Worm (Caenorhabditis elegans): ENCODE measurements around the gene cey-4.

Gene cey-4

ce11 chrIII:10844873-10845272 lies 23.6 kb downstream of the cey-4 start, which contains the start of gene pde-12:
Gene pde-12, minus strand, starts transcription at chrIII:10845020.
- TF ChIP-seq F13C5.2 (tag; optimal IDR thresholded peaks at IDR 0.05) (peak; percentile 17), flt-1 (GFP tag; IDR thresholded peaks at IDR 0.05) (0 out of 2 replicates have a peak, but pooled peaks have one; percentile 17), tra-4 (tag; optimal IDR thresholded peaks at IDR 0.05) (no peak)

ce11 chrIII:10832636-10833035 lies 35.9 kb downstream of the cey-4 start, which contains the start of gene sbsp-1:
Gene sbsp-1, plus strand, starts transcription at chrIII:10832936.
- TF ChIP-seq hnd-1 (tag; optimal IDR thresholded peaks at IDR 0.05): no peak
- no peak for TF ChIP-seq ceh-36 (tag; optimal IDR thresholded peaks at IDR 0.05)
- no peak for TF ChIP-seq tbx-37 (GFP tag; conservative IDR thresholded peaks at IDR 0.05)
- no peak for TF ChIP-seq F13C5.2 (tag; optimal IDR thresholded peaks at IDR 0.05)
- TF ChIP-seq tbx-11 (GFP tag; IDR thresholded peaks at IDR 0.05): no peak
- TF ChIP-seq flt-1 (GFP tag; IDR thresholded peaks at IDR 0.05): no peak
- no peak for TF ChIP-seq ets-7 (tag; optimal IDR thresholded peaks at IDR 0.05)
- no peak for TF ChIP-seq hmg-4 (GFP tag; optimal IDR thresholded peaks at IDR 0.05)
- no peak for TF ChIP-seq hmbx-1 (tag; optimal IDR thresholded peaks at IDR 0.05)
- TF ChIP-seq ama-1 (optimal IDR thresholded peaks at IDR 0.05): no peak
- no peak for TF ChIP-seq B0310.2 (tag; optimal IDR thresholded peaks at IDR 0.05)
- no peak for TF ChIP-seq sea-1 (GFP tag; conservative IDR thresholded peaks at IDR 0.05)
- no peak for TF ChIP-seq tra-4 (tag; optimal IDR thresholded peaks at IDR 0.05)
- no peak for TF ChIP-seq scrt-1 (GFP tag; IDR thresholded peaks at IDR 0.05)
- no peak for TF ChIP-seq ceh-13 (GFP tag; optimal IDR thresholded peaks at IDR 0.05)
- TF ChIP-seq aly-1 (tag; optimal IDR thresholded peaks at IDR 0.05): no peak

- TF ChIP-seq tbx-11 (GFP tag; IDR thresholded peaks at IDR 0.05): no peak
- TF ChIP-seq ceh-36 (tag; optimal IDR thresholded peaks at IDR 0.05): no peak
- no peak for TF ChIP-seq aly-1 (tag; optimal IDR thresholded peaks at IDR 0.05)
- TF ChIP-seq pes-1 (GFP tag; IDR thresholded peaks at IDR 0.05): no peak
- no peak for TF ChIP-seq B0310.2 (tag; optimal IDR thresholded peaks at IDR 0.05)
- TF ChIP-seq ama-1 (optimal IDR thresholded peaks at IDR 0.05): no peak
Observed at ce11 chrIII:10831483-10831882, 37.0 kb downstream of the cey-4 start.

ce11 chrIII:10825088-10825487 lies 43.4 kb downstream of the cey-4 start:
- TF ChIP-seq tbx-37 (GFP tag; conservative IDR thresholded peaks at IDR 0.05) (no peak), hmg-4 (GFP tag; optimal IDR thresholded peaks at IDR 0.05) (no peak), hmbx-1 (tag; optimal IDR thresholded peaks at IDR 0.05) (no peak), F13C5.2 (tag; optimal IDR thresholded peaks at IDR 0.05) (no peak), pes-1 (GFP tag; IDR thresholded peaks at IDR 0.05) (no peak), tra-4 (tag; optimal IDR thresholded peaks at IDR 0.05) (no peak), scrt-1 (GFP tag; IDR thresholded peaks at IDR 0.05) (no peak), ceh-36 (tag; optimal IDR thresholded peaks at IDR 0.05) (no peak), flt-1 (GFP tag; IDR thresholded peaks at IDR 0.05) (no peak), B0310.2 (tag; optimal IDR thresholded peaks at IDR 0.05) (no peak), tbx-11 (GFP tag; IDR thresholded peaks at IDR 0.05) (no peak), aly-1 (tag; optimal IDR thresholded peaks at IDR 0.05) (no peak), ama-1 (optimal IDR thresholded peaks at IDR 0.05) (no peak), hnd-1 (tag; optimal IDR thresholded peaks at IDR 0.05) (no peak), sea-1 (GFP tag; conservative IDR thresholded peaks at IDR 0.05) (no peak), ets-7 (tag; optimal IDR thresholded peaks at IDR 0.05) (no peak)

- TF ChIP-seq B0310.2 (tag; optimal IDR thresholded peaks at IDR 0.05) (no peak), ets-7 (tag; optimal IDR thresholded peaks at IDR 0.05) (no peak), tra-4 (tag; optimal IDR thresholded peaks at IDR 0.05) (no peak), aly-1 (tag; optimal IDR thresholded peaks at IDR 0.05) (no peak), sea-1 (GFP tag; conservative IDR thresholded peaks at IDR 0.05) (no peak), ceh-36 (tag; optimal IDR thresholded peaks at IDR 0.05) (no peak), hnd-1 (tag; optimal IDR thresholded peaks at IDR 0.05) (no peak), pes-1 (GFP tag; IDR thresholded peaks at IDR 0.05) (no peak), flt-1 (GFP tag; IDR thresholded peaks at IDR 0.05) (no peak), ama-1 (optimal IDR thresholded peaks at IDR 0.05) (no peak), ceh-13 (GFP tag; optimal IDR thresholded peaks at IDR 0.05) (no peak), scrt-1 (GFP tag; IDR thresholded peaks at IDR 0.05) (no peak), tbx-11 (GFP tag; IDR thresholded peaks at IDR 0.05) (no peak), F13C5.2 (tag; optimal IDR thresholded peaks at IDR 0.05) (no peak), tbx-37 (GFP tag; conservative IDR thresholded peaks at IDR 0.05) (no peak), hmg-4 (GFP tag; optimal IDR thresholded peaks at IDR 0.05) (no peak), hmbx-1 (tag; optimal IDR thresholded peaks at IDR 0.05) (no peak)
Observed at ce11 chrIII:10824206-10824605, 44.3 kb downstream of the cey-4 start.

ce11 chrIII:10822494-10823113 lies 45.9 kb downstream of the cey-4 start:
- TF ChIP-seq B0310.2 (tag; optimal IDR thresholded peaks at IDR 0.05) (no peak), ceh-13 (GFP tag; optimal IDR thresholded peaks at IDR 0.05) (no peak), pes-1 (GFP tag; IDR thresholded peaks at IDR 0.05) (no peak), scrt-1 (GFP tag; IDR thresholded peaks at IDR 0.05) (no peak), ceh-36 (tag; optimal IDR thresholded peaks at IDR 0.05) (no peak), hmg-4 (GFP tag; optimal IDR thresholded peaks at IDR 0.05) (no peak), ets-7 (tag; optimal IDR thresholded peaks at IDR 0.05) (no peak)

- no peak for TF ChIP-seq pes-1 (GFP tag; IDR thresholded peaks at IDR 0.05)
- TF ChIP-seq hnd-1 (tag; optimal IDR thresholded peaks at IDR 0.05): no peak
- TF ChIP-seq hmbx-1 (tag; optimal IDR thresholded peaks at IDR 0.05): no peak
- TF ChIP-seq tra-4 (tag; optimal IDR thresholded peaks at IDR 0.05): no peak
- TF ChIP-seq tbx-11 (GFP tag; IDR thresholded peaks at IDR 0.05): no peak
- no peak for TF ChIP-seq tbx-37 (GFP tag; conservative IDR thresholded peaks at IDR 0.05)
- TF ChIP-seq aly-1 (tag; optimal IDR thresholded peaks at IDR 0.05): no peak
- no peak for TF ChIP-seq ets-7 (tag; optimal IDR thresholded peaks at IDR 0.05)
- TF ChIP-seq hmg-4 (GFP tag; optimal IDR thresholded peaks at IDR 0.05): no peak
Observed at ce11 chrIII:10820592-10821242, 47.8 kb downstream of the cey-4 start.
